Worm (Caenorhabditis elegans) whole organism, late embryonic: ENCODE measurements around the gene T19D2.3.

ENCODE experiments used
- C08G9.2 ChIP-seq: sonication (generic microtip); optimal IDR thresholded peaks from 2 replicates; lab custom pipeline; 2016; ENCODE audit warnings: mild to moderate bottlenecking, missing genetic modification characterization, moderate library complexity, missing compliant biosample characterization
- F13H6.1 ChIP-seq: sonication (generic microtip); optimal IDR thresholded peaks from 2 replicates; lab custom pipeline; 2016; ENCODE audit warnings: missing genetic modification characterization, missing compliant biosample characterization
- ama-1 ChIP-seq: fragments of 150-350 bp; optimal IDR thresholded peaks from 2 replicates; lab custom pipeline; 2014
- ceh-14 ChIP-seq: sonication (generic microtip); optimal IDR thresholded peaks from 2 replicates; lab custom pipeline; 2016; ENCODE audit warnings: missing genotype, missing genetic modification characterization, missing compliant biosample characterization
- ceh-18 ChIP-seq: sonication (generic microtip); optimal IDR thresholded peaks from 2 replicates; lab custom pipeline; 2016; ENCODE audit warnings: missing genetic modification characterization, missing compliant biosample characterization
- ceh-19 ChIP-seq: fragments of 200-800 bp; sonication (Bioruptor generic); optimal IDR thresholded peaks from 2 replicates; lab custom pipeline; 2018; ENCODE audit warnings: mild to moderate bottlenecking, missing genetic modification characterization, missing compliant biosample characterization
- ceh-2 ChIP-seq: sonication (generic microtip); optimal IDR thresholded peaks from 2 replicates; lab custom pipeline; 2016; ENCODE audit warnings: missing genotype, missing genetic modification characterization, missing compliant biosample characterization
- ceh-24 ChIP-seq: sonication (generic microtip); optimal IDR thresholded peaks from 2 replicates; lab custom pipeline; 2016; ENCODE audit warnings: mild to moderate bottlenecking, missing genetic modification characterization, missing compliant biosample characterization
- ceh-48 ChIP-seq: sonication (generic microtip); optimal IDR thresholded peaks from 2 replicates; lab custom pipeline; 2016; ENCODE audit warnings: missing genetic modification characterization, inconsistent platforms, missing compliant biosample characterization
- ceh-6 ChIP-seq: fragments of 200-800 bp; sonication (Bioruptor generic); optimal IDR thresholded peaks from 2 replicates; lab custom pipeline; 2018; ENCODE audit warnings: mild to moderate bottlenecking, missing genetic modification characterization, missing compliant biosample characterization
- che-1 ChIP-seq: sonication (generic microtip); optimal IDR thresholded peaks from 2 replicates; lab custom pipeline; 2016; ENCODE audit warnings: mild to moderate bottlenecking, missing genetic modification characterization, missing compliant biosample characterization
- dmd-4 ChIP-seq: sonication (generic microtip); optimal IDR thresholded peaks from 2 replicates; lab custom pipeline; 2016; ENCODE audit warnings: borderline replicate concordance, missing genetic modification characterization, missing compliant biosample characterization
- dve-1 ChIP-seq: sonication (generic microtip); optimal IDR thresholded peaks from 2 replicates; lab custom pipeline; 2017; ENCODE audit warnings: antibody characterized with exemption, mild to moderate bottlenecking, missing genetic modification characterization, missing compliant biosample characterization
- ets-4 ChIP-seq: sonication (generic microtip); optimal IDR thresholded peaks from 2 replicates; lab custom pipeline; 2016; ENCODE audit warnings: missing genetic modification characterization, missing compliant biosample characterization
- eyg-1 ChIP-seq: sonication (generic microtip); optimal IDR thresholded peaks from 2 replicates; lab custom pipeline; 2016; ENCODE audit warnings: missing genotype, missing genetic modification characterization, missing compliant biosample characterization
- fax-1 ChIP-seq: sonication (generic microtip); optimal IDR thresholded peaks from 2 replicates; lab custom pipeline; 2016; ENCODE audit warnings: missing genotype, missing genetic modification characterization, missing compliant biosample characterization
- hlh-13 ChIP-seq: fragments of 200-800 bp; sonication (Bioruptor generic); optimal IDR thresholded peaks from 2 replicates; lab custom pipeline; 2018; ENCODE audit warnings: mild to moderate bottlenecking, missing genetic modification characterization, missing compliant biosample characterization
- hlh-30 ChIP-seq: sonication (generic microtip); optimal IDR thresholded peaks from 2 replicates; lab custom pipeline; 2017; ENCODE audit warnings: antibody characterized with exemption, missing genetic modification characterization, missing compliant biosample characterization; ENCODE audit not compliant: insufficient read depth
- hlh-6 ChIP-seq: sonication (generic microtip); optimal IDR thresholded peaks from 2 replicates; lab custom pipeline; 2016; ENCODE audit warnings: missing genotype, missing genetic modification characterization, missing compliant biosample characterization
- lin-11 ChIP-seq: fragments of 200-800 bp; sonication (Bioruptor generic); optimal IDR thresholded peaks from 2 replicates; lab custom pipeline; 2018; ENCODE audit warnings: mild to moderate bottlenecking, missing genetic modification characterization, missing compliant biosample characterization
- nfya-1 ChIP-seq: sonication (generic microtip); optimal IDR thresholded peaks from 2 replicates; lab custom pipeline; 2017; ENCODE audit warnings: missing genetic modification characterization, mild to moderate bottlenecking, missing compliant biosample characterization, antibody characterized with exemption, moderate library complexity
- nhr-232 ChIP-seq: sonication (generic microtip); optimal IDR thresholded peaks from 2 replicates; lab custom pipeline; 2016; ENCODE audit warnings: missing genetic modification characterization, missing compliant biosample characterization
- npax-4 ChIP-seq: sonication (generic microtip); optimal IDR thresholded peaks from 2 replicates; lab custom pipeline; 2016; ENCODE audit warnings: missing genetic modification characterization, missing compliant biosample characterization
- pat-9 ChIP-seq: fragments of 200-800 bp; sonication (Bioruptor generic); optimal IDR thresholded peaks from 2 replicates; lab custom pipeline; 2018; ENCODE audit warnings: mild to moderate bottlenecking, missing genetic modification characterization, moderate library complexity, missing compliant biosample characterization
- pax-1 ChIP-seq: fragments of 150-350 bp; optimal IDR thresholded peaks from 2 replicates; lab custom pipeline; 2014; ENCODE audit warnings: missing biosample characterization, missing genetic modification characterization
- pha-4 ChIP-seq: fragments of 150-350 bp; optimal IDR thresholded peaks from 2 replicates; lab custom pipeline; 2018; ENCODE audit warnings: missing biosample characterization, missing genetic modification reagents, missing genetic modification characterization
- ref-2 ChIP-seq: sonication (generic microtip); optimal IDR thresholded peaks from 2 replicates; lab custom pipeline; 2016; ENCODE audit warnings: missing genetic modification characterization, missing compliant biosample characterization
- rnt-1 ChIP-seq: sonication (generic microtip); optimal IDR thresholded peaks from 2 replicates; lab custom pipeline; 2016; ENCODE audit warnings: missing genetic modification characterization, missing compliant biosample characterization
- sdc-2 ChIP-seq: sonication (generic microtip); optimal IDR thresholded peaks from 2 replicates; lab custom pipeline; 2016; ENCODE audit warnings: missing genotype, missing genetic modification characterization, missing compliant biosample characterization
- sox-2 ChIP-seq: fragments of 200-800 bp; sonication (Bioruptor generic); IDR thresholded peaks from 2 replicates; pipeline ENCODE4 v1.3.6; 2022; ENCODE audit warnings: missing genetic modification reagents, missing genetic modification characterization, missing compliant biosample characterization
- sox-4 ChIP-seq: sonication (generic microtip); optimal IDR thresholded peaks from 2 replicates; lab custom pipeline; 2017; ENCODE audit warnings: mild to moderate bottlenecking, missing genetic modification characterization, inconsistent platforms, missing compliant biosample characterization
- syd-9 ChIP-seq: sonication (generic microtip); optimal IDR thresholded peaks from 2 replicates; lab custom pipeline; 2016; ENCODE audit warnings: mild to moderate bottlenecking, missing genetic modification characterization, moderate library complexity, missing compliant biosample characterization
- ttx-3 ChIP-seq: sonication (generic microtip); optimal IDR thresholded peaks from 2 replicates; lab custom pipeline; 2016; ENCODE audit warnings: missing genetic modification reagents, missing genetic modification characterization, missing compliant biosample characterization
- unc-3 ChIP-seq, 2 experiments: fragments of 200-800 bp in 1 of 2; sonication (Bioruptor generic) in 1 of 2; sonication (generic microtip) in 1 of 2; conservative IDR thresholded peaks in 1 of 2; optimal IDR thresholded peaks in 1 of 2; 2 replicates each; pipeline versions ENCODE4 v1.3.6 to Lab custom; 2016 to 2022; ENCODE audit warnings: missing compliant biosample characterization in 2 of 2, missing genetic modification characterization in 2 of 2, missing genetic modification reagents in 1 of 2
- unc-55 ChIP-seq: sonication (generic microtip); optimal IDR thresholded peaks from 2 replicates; lab custom pipeline; 2017; ENCODE audit warnings: missing biosample characterization, missing genetic modification reagents, missing genetic modification characterization
- unc-86 ChIP-seq: sonication (generic microtip); optimal IDR thresholded peaks from 2 replicates; lab custom pipeline; 2016; ENCODE audit warnings: missing genetic modification characterization, missing compliant biosample characterization

Gene T19D2.3

ce11 chrX:3969980-3970403 lies 30.9 kb downstream of the T19D2.3 start (continued):
- TF ChIP-seq pat-9 (tag; lab: Kevin White, UChicago) (peak; percentile 84), ceh-6 (GFP tag; lab: Kevin White, UChicago) (peak; percentile 88), rnt-1 (tag; lab: Kevin White, UChicago) (peak; percentile 40), hlh-6 (tag; lab: Kevin White, UChicago) (peak; percentile 89), fax-1 (peak; percentile 56), npax-4 (tag; lab: Kevin White, UChicago) (peak; percentile 53), nfya-1 (tag; lab: Kevin White, UChicago) (peak; percentile 71), sdc-2 (tag; lab: Kevin White, UChicago) (peak; percentile 89), syd-9 (tag; lab: Kevin White, UChicago) (peak; percentile 77), ref-2 (peak; percentile 88), hlh-13 (GFP tag; lab: Kevin White, UChicago) (peak; percentile 78), ama-1 (lab: Kevin White, UChicago) (no peak), ceh-18 (peak; percentile 54), ceh-24 (tag; lab: Kevin White, UChicago) (no peak), ceh-19 (GFP tag; lab: Kevin White, UChicago) (peak; percentile 73), pax-1 (tag; lab: Kevin White, UChicago) (peak; percentile 18), sox-2 (peak; percentile 84)

DNA sequence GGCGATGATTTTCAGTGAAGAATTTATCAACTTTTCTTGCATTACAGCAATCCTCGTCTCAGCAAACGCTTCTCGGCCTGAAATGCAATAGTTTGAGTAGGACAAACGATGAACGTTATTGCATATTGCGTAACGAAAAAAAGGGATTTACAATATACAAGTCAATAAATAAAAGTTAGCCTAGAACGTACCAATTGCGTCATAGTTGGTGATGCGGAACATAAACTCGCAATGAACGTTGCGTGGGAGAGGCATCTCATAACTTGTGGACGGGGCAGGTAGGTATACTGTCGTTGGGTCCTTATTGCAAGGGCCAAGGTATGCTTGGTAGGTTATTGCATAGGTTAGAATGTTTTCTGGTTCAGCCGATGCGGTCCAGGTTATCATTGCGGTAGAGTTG lies 31.7 kb downstream of the T19D2.3 start:
- peak; percentile 1 for TF ChIP-seq ref-2
- no peak for TF ChIP-seq hlh-30 (tag; lab: Kevin White, UChicago)

DNA sequence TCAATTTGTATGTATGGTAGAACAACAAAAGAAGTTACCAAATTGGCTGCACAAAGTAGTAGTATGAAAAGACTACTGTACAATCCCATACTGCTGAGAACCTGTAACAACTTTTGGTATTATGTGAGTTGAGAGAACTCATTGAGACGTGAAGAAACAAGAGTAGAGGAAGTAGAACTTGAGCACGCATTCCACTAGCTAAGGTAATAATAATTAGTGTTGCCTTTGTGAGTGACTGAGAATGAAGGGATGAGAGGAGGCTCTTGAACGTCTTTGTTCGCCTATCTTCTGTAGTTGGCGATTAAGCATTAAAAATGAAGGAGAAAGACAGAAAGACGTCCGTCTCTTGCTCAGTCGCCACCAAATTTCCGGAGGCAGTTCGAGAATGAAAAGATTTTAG lies 34.5 kb downstream of the T19D2.3 start, which contains the start of gene C16B8.4:
Gene C16B8.4, minus strand, starts transcription at position 101 of the 400 bp plus-strand sequence.
- no peak for TF ChIP-seq sox-4 (tag; lab: Kevin White, UChicago)
- no peak for TF ChIP-seq C08G9.2 (tag; lab: Kevin White, UChicago)
- TF ChIP-seq unc-3 (GFP tag; conservative IDR thresholded peaks at IDR 0.05; lab: Robert Waterston, UW) = no peak
- TF ChIP-seq unc-3 (tag; optimal IDR thresholded peaks at IDR 0.05; lab: Kevin White, UChicago) = no peak
- TF ChIP-seq lin-11 (tag; lab: Kevin White, UChicago) = no peak
- no peak for TF ChIP-seq dmd-4 (tag; lab: Kevin White, UChicago)
- no peak for TF ChIP-seq ttx-3 (tag; lab: Kevin White, UChicago)
- TF ChIP-seq F13H6.1 = no peak
- no peak for TF ChIP-seq nhr-232
- TF ChIP-seq ets-4 (tag; lab: Kevin White, UChicago) = no peak
- no peak for TF ChIP-seq ceh-14 (tag; lab: Kevin White, UChicago)
- no peak for TF ChIP-seq unc-86 (tag; lab: Kevin White, UChicago)
- TF ChIP-seq eyg-1 (tag; lab: Kevin White, UChicago) = no peak
- no peak for TF ChIP-seq dve-1
- no peak for TF ChIP-seq ref-2
- no peak for TF ChIP-seq ceh-2 (tag; lab: Kevin White, UChicago)

DNA sequence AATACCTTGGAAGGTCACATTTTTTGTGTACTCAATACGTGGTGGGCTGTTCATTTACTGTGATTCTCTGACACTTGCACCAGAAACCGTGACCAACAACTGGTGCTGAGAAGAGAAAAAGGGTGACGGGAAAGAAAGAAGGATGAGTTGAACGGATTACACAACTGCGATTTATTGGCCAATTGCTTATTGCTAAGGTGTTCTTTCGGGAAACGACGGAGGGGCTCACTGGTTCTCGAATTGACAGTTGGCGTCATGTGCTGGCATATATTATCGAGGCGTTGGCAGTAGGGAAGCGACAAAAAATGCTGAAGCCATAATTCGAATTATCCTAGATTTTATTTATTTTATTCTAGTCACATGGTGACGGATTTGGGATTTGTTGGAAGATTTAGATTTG lies 35.1 kb downstream of the T19D2.3 start:
- TF ChIP-seq nhr-232 (no peak), F13H6.1 (no peak), eyg-1 (tag; lab: Kevin White, UChicago) (no peak), che-1 (tag; lab: Kevin White, UChicago) (no peak), pha-4 (no peak), ceh-48 (no peak)

- TF ChIP-seq unc-55 (GFP tag; lab: Kevin White, UChicago) (peak; percentile 54), dmd-4 (tag; lab: Kevin White, UChicago) (no peak)
Observed at ce11 chrX:3976755-3977154, 37.7 kb downstream of the T19D2.3 start.
